Worm (Caenorhabditis elegans): ENCODE results near the gene C24D10.6.

- no peak for TF ChIP-seq mml-1 (tag; optimal IDR thresholded peaks at IDR 0.05)
- TF ChIP-seq snpc-4 (tag; optimal IDR thresholded peaks at IDR 0.05) = no peak
- no peak for TF ChIP-seq zag-1 (tag; optimal IDR thresholded peaks at IDR 0.05)
- no peak for TF ChIP-seq nhr-12 (tag; optimal IDR thresholded peaks at IDR 0.05)
- no peak for TF ChIP-seq ZK546.5 (tag; optimal IDR thresholded peaks at IDR 0.05)
- TF ChIP-seq unc-62 (GFP tag; optimal IDR thresholded peaks at IDR 0.05) = no peak
- TF ChIP-seq nhr-67 (tag; optimal IDR thresholded peaks at IDR 0.05) = no peak
- TF ChIP-seq fos-1 (tag; optimal IDR thresholded peaks at IDR 0.05) = no peak
- TF ChIP-seq ztf-11 (tag; optimal IDR thresholded peaks at IDR 0.05) = no peak
These were observed 12.0 kb upstream of the C24D10.6 start for ce11 chrIV:5171994-5172528.
